Worm (Caenorhabditis elegans): ENCODE data around the gene clec-128.
A peak's percentile ranks its signal among the peaks of the same experiment; 100 is the strongest.
"Not testable (repeated sequence)": the region's sequence is repeated elsewhere in the genome, so short reads cannot be mapped to it uniquely, and the experiment has no call there.

clec-128 gene

DNA sequence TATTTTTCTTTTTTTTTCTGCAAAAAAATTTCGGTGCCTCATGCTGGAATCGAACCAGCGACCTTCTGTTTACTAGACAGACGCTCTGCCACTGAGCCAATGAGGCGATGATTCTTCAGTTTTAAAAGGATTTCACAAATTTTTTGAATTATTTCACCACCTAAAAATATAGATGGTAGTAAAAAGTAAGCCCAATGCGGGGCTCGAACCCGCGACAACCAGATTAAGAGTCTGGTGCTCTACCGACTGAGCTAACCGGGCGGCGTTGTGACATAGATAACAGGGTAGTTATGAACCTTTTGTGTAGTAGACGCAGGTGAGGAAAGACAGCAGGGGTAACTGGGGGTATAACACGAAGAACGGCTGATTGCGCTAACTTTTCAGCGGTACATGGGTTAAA lies 3.3 kb downstream of the clec-128 start (continued):
- TF ChIP-seq lsl-1 (GFP tag; optimal IDR thresholded peaks at IDR 0.05) (peak; percentile 61), nfya-2 (GFP tag; IDR thresholded peaks at IDR 0.05) (0 out of 2 replicates have a peak, but pooled peaks have one; percentile 59), ceh-40 (GFP tag; IDR thresholded peaks at IDR 0.05) (peak; percentile 61; the same call in 1 of the 2 replicates), B0336.3 (GFP tag; IDR thresholded peaks at IDR 0.05) (peak; percentile 77), ets-4 (GFP tag; optimal IDR thresholded peaks at IDR 0.05) (peak; percentile 22), rec-8 (tag; optimal IDR thresholded peaks at IDR 0.05) (peak; percentile 53 to 72), ceh-91 (GFP tag; IDR thresholded peaks at IDR 0.05) (peak; percentile 57), hmg-1.2 (GFP tag; IDR thresholded peaks at IDR 0.05) (peak; percentile 74), nhr-90 (tag; optimal IDR thresholded peaks at IDR 0.05) (peak; percentile 81), attf-5 (GFP tag; optimal IDR thresholded peaks at IDR 0.05) (peak; percentile 46), lir-1 (GFP tag; conservative IDR thresholded peaks at IDR 0.05) (peak; percentile 64; the same call in 1 of the 2 replicates), gei-17 (GFP tag; optimal IDR thresholded peaks at IDR 0.05) (peak; percentile 2), somi-1 (GFP tag; optimal IDR thresholded peaks at IDR 0.05) (peak; percentile 41), madf-10 (tag; optimal IDR thresholded peaks at IDR 0.05) (peak; percentile 64), egrh-3 (GFP tag; IDR thresholded peaks at IDR 0.05) (peak; percentile 46; the same call in 1 of the 2 replicates), mcd-1 (GFP tag; IDR thresholded peaks at IDR 0.05) (peak; percentile 69), snpc-1.3 (tag; optimal IDR thresholded peaks at IDR 0.05; ENCODE audit: insufficient read depth) (peak; percentile 47), Y53G8AR.9 (GFP tag; conservative IDR thresholded peaks at IDR 0.05) (peak; percentile 72), aptf-3 (GFP tag; IDR thresholded peaks at IDR 0.05) (0 out of 2 replicates have a peak, but pooled peaks have one; percentile 11), F33H1.4 (GFP tag; IDR thresholded peaks at IDR 0.05) (peak; percentile 56), him-1 (tag; optimal IDR thresholded peaks at IDR 0.05) (peak; percentile 92), tbx-9 (tag; optimal IDR thresholded peaks at IDR 0.05; ENCODE audit: borderline replicate concordance) (peak; percentile 30), ceh-79 (tag; optimal IDR thresholded peaks at IDR 0.05) (peak; percentile 76), hrde-1 (tag; optimal IDR thresholded peaks at IDR 0.05; ENCODE audit: borderline replicate concordance) (peak; percentile 68), repo-1 (tag; optimal IDR thresholded peaks at IDR 0.05) (peak; percentile 46), lin-26 (GFP tag; IDR thresholded peaks at IDR 0.05) (peak; percentile 97), ama-1 (GFP tag; optimal IDR thresholded peaks at IDR 0.05) (peak; percentile 69), tlf-1 (GFP tag; optimal IDR thresholded peaks at IDR 0.05) (peak; percentile 29), sptf-2 (GFP tag; optimal IDR thresholded peaks at IDR 0.05) (peak; percentile 41), ceh-27 (GFP tag; optimal IDR thresholded peaks at IDR 0.05) (peak; percentile 60), athp-1 (tag; optimal IDR thresholded peaks at IDR 0.05) (peak; percentile 81), snpc-1.1 (tag; optimal IDR thresholded peaks at IDR 0.05; ENCODE audit: insufficient read depth) (peak; percentile 80), D2030.7 (GFP tag; IDR thresholded peaks at IDR 0.05) (peak; percentile 90), rpc-1 (optimal IDR thresholded peaks at IDR 0.05) (peak; percentile 84), rpc-1 (tag; optimal IDR thresholded peaks at IDR 0.05) (peak; percentile 86), pbrm-1 (GFP tag; IDR thresholded peaks at IDR 0.05) (peak; percentile 76), Y56A3A.18 (GFP tag; IDR thresholded peaks at IDR 0.05) (peak; percentile 84), hmg-20 (GFP tag; IDR thresholded peaks at IDR 0.05) (0 out of 2 replicates have a peak, but pooled peaks have one; percentile 66), cebp-2 (GFP tag; IDR thresholded peaks at IDR 0.05) (peak; percentile 83), let-607 (tag; optimal IDR thresholded peaks at IDR 0.05) (peak in 1 of 2 experiments; percentile 31), F10E7.11 (tag; optimal IDR thresholded peaks at IDR 0.05) (peak; percentile 13), mes-4 (tag; optimal IDR thresholded peaks at IDR 0.05) (peak; percentile 70)
- not testable (repeated sequence) for TF ChIP-seq ama-1 (optimal IDR thresholded peaks at IDR 0.05)
